Fruit fly (Drosophila melanogaster) Kc167 (cell line): ENCODE measurements around the gene CG43233.

Source experiments
- Myc ChIP-seq: fragments of >200 bp; optimal IDR thresholded peaks from 2 replicates; lab custom pipeline; 2017; ENCODE audit warnings: missing external identifiers
- h ChIP-seq: fragments of >200 bp; optimal IDR thresholded peaks from 3 replicates; lab custom pipeline; 2018; ENCODE audit warnings: missing external identifiers
- psq ChIP-seq: fragments of >200 bp; optimal IDR thresholded peaks from 2 replicates; lab custom pipeline; 2017; ENCODE audit warnings: missing external identifiers

DNA sequence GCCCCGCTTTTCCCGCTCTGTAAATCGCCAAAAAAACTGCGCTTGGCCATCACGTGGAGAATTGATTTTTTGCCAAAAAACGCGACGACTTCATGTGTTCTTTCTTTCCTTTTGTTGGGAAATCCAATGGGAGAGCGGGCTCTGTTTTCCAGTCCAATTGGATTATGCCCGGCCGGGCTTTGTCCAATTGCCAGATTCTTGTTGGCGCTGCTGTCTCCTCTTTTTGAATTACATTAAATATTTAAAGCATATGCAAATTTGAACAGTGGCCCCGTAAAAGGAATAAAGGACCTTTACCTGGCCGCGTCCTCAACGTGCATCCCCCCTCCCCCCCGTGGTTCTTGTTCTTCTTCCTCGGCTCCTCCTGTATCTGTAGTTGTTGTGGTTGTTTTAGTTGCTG lies 43.7 kb downstream of the CG43233 start:
- no peak for TF ChIP-seq h (lab: Kevin White, UChicago)
- no peak for TF ChIP-seq psq (lab: Kevin White, UChicago)
- no peak for TF ChIP-seq Myc (lab: Kevin White, UChicago)
